Worm (Caenorhabditis elegans): ENCODE measurements around the gene clec-204.

DNA sequence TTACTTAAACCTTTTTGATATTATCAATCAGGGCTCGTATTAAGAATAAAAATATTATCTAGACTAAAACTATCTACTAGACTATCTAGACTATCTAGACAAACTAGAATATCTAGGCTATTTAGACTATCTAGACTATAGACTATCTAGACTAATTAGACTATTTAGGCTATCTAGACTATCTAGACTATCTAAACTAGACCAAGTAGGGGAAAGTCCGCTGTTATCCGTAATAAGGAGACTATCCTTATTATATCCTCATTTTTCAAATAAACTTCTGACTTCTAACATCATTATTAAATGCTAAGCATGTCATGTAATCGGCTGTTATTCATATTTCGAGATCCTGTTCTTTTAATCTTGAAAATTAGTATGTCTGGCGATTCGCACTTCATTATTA, 35.0 kb upstream of the clec-204 start, which contains the start of gene srw-101:
- no peak for TF ChIP-seq elt-3 (tag; optimal IDR thresholded peaks at IDR 0.05)
- no peak for TF ChIP-seq unc-62 (GFP tag; optimal IDR thresholded peaks at IDR 0.05)

Data from whole organism, L2 larva.